Worm (Caenorhabditis elegans): ENCODE data around the gene svh-5.

- TF ChIP-seq tbx-37 (GFP tag; conservative IDR thresholded peaks at IDR 0.05): no peak
- no peak for TF ChIP-seq sea-1 (GFP tag; conservative IDR thresholded peaks at IDR 0.05)
- TF ChIP-seq ama-1 (optimal IDR thresholded peaks at IDR 0.05): no peak
- no peak for TF ChIP-seq scrt-1 (GFP tag; IDR thresholded peaks at IDR 0.05)
- TF ChIP-seq ets-7 (tag; optimal IDR thresholded peaks at IDR 0.05): no peak
- TF ChIP-seq pes-1 (GFP tag; IDR thresholded peaks at IDR 0.05): no peak
- TF ChIP-seq B0310.2 (tag; optimal IDR thresholded peaks at IDR 0.05): no peak
- no peak for TF ChIP-seq aly-1 (tag; optimal IDR thresholded peaks at IDR 0.05)
- no peak for TF ChIP-seq ceh-36 (tag; optimal IDR thresholded peaks at IDR 0.05)
- no peak for TF ChIP-seq flt-1 (GFP tag; IDR thresholded peaks at IDR 0.05)
- TF ChIP-seq hmg-4 (GFP tag; optimal IDR thresholded peaks at IDR 0.05): no peak
- no peak for TF ChIP-seq hnd-1 (tag; optimal IDR thresholded peaks at IDR 0.05)
Measured at ce11 chrX:15354938-15355337, 22.7 kb downstream of the svh-5 start, which contains the start of gene nfki-1.

All from whole organism, early embryonic.